Worm (Caenorhabditis elegans): ENCODE data around the gene Y38F2AL.12.
A peak's percentile ranks its signal among the peaks of the same experiment; 100 is the strongest.

Y38F2AL.12 gene

ce11 chrIV:2284462-2285047 lies 31.8 kb upstream of the Y38F2AL.12 start (continued):
- peak; percentile 50 for TF ChIP-seq mxl-3 (GFP tag; optimal IDR thresholded peaks at IDR 0.05)
- TF ChIP-seq nhr-41 (GFP tag; IDR thresholded peaks at IDR 0.05) = no peak
- TF ChIP-seq F49E8.2 (tag; optimal IDR thresholded peaks at IDR 0.05; ENCODE audit: borderline replicate concordance) = no peak
- TF ChIP-seq ama-1 (optimal IDR thresholded peaks at IDR 0.05) = no peak
- no peak for TF ChIP-seq madf-9 (GFP tag; conservative IDR thresholded peaks at IDR 0.05)
- TF ChIP-seq lin-38 (GFP tag; IDR thresholded peaks at IDR 0.05) = no peak
- 0 out of 2 replicates have a peak, but pooled peaks have one; percentile 25 for TF ChIP-seq php-3 (GFP tag; IDR thresholded peaks at IDR 0.05)
- TF ChIP-seq nhr-10 (tag; optimal IDR thresholded peaks at IDR 0.05) = no peak
- TF ChIP-seq F26F4.8 (GFP tag; conservative IDR thresholded peaks at IDR 0.05) = no peak
- no peak for TF ChIP-seq duxl-1 (tag; optimal IDR thresholded peaks at IDR 0.05; ENCODE audit: poor library complexity)
- TF ChIP-seq dmd-8 (GFP tag; IDR thresholded peaks at IDR 0.05) = no peak
- TF ChIP-seq tra-1 (GFP tag; IDR thresholded peaks at IDR 0.05) = no peak
- TF ChIP-seq mep-1 (tag; optimal IDR thresholded peaks at IDR 0.05) = no peak
- TF ChIP-seq ztf-11 (tag; optimal IDR thresholded peaks at IDR 0.05) = no peak
- no peak for TF ChIP-seq Y105C5A.15 (GFP tag; IDR thresholded peaks at IDR 0.05)
- TF ChIP-seq cey-2 (tag; optimal IDR thresholded peaks at IDR 0.05; ENCODE audit: borderline replicate concordance, insufficient read depth) = no peak
- no peak for TF ChIP-seq nhr-11 (tag; optimal IDR thresholded peaks at IDR 0.05)
- no peak for TF ChIP-seq ceh-82 (tag; optimal IDR thresholded peaks at IDR 0.05)
- no peak for TF ChIP-seq mdt-29 (GFP tag; IDR thresholded peaks at IDR 0.05)
- no peak for TF ChIP-seq hif-1 (tag; optimal IDR thresholded peaks at IDR 0.05)
- no peak for TF ChIP-seq ZK337.2 (GFP tag; IDR thresholded peaks at IDR 0.05)
- no peak for TF ChIP-seq lin-13 (GFP tag; optimal IDR thresholded peaks at IDR 0.05)
- no peak for TF ChIP-seq Y75B8A.6 (GFP tag; IDR thresholded peaks at IDR 0.05)
- TF ChIP-seq F44E2.7 (GFP tag; IDR thresholded peaks at IDR 0.05) = no peak
- peak; percentile 27 for TF ChIP-seq mes-2 (tag; optimal IDR thresholded peaks at IDR 0.05; ENCODE audit: poor library complexity, severe bottlenecking)
- no peak for TF ChIP-seq arid-1 (GFP tag; conservative IDR thresholded peaks at IDR 0.05)
- no peak for TF ChIP-seq sdz-12 (GFP tag; optimal IDR thresholded peaks at IDR 0.05)
- no peak for TF ChIP-seq spr-3 (GFP tag; optimal IDR thresholded peaks at IDR 0.05)
- TF ChIP-seq daf-8 (GFP tag; IDR thresholded peaks at IDR 0.05) = no peak
- TF ChIP-seq gei-8 (GFP tag; optimal IDR thresholded peaks at IDR 0.05) = no peak
- no peak for TF ChIP-seq aha-1 (tag)
- TF ChIP-seq fos-1 (tag; optimal IDR thresholded peaks at IDR 0.05) = no peak
- no peak for TF ChIP-seq nhr-237 (tag; optimal IDR thresholded peaks at IDR 0.05)
- no peak for TF ChIP-seq lin-15B (tag; optimal IDR thresholded peaks at IDR 0.05)
- no peak for TF ChIP-seq dpl-1 (GFP tag; optimal IDR thresholded peaks at IDR 0.05)
- TF ChIP-seq F10B5.3 (tag; optimal IDR thresholded peaks at IDR 0.05) = no peak
- TF ChIP-seq ZK546.5 (tag; optimal IDR thresholded peaks at IDR 0.05) = no peak
- peak; percentile 34; the same call in 1 of the 2 replicates for TF ChIP-seq set-16 (GFP tag; IDR thresholded peaks at IDR 0.05)
- TF ChIP-seq jun-1 (tag; optimal IDR thresholded peaks at IDR 0.05) = no peak
- no peak for TF ChIP-seq ceh-44 (GFP tag; IDR thresholded peaks at IDR 0.05)
- no peak for TF ChIP-seq D1046.2 (GFP tag; IDR thresholded peaks at IDR 0.05)
- TF ChIP-seq mxl-2 (GFP tag; conservative IDR thresholded peaks at IDR 0.05) = no peak
- TF ChIP-seq pha-4 (GFP tag; IDR thresholded peaks at IDR 0.05) = no peak
- TF ChIP-seq pha-4 (tag; optimal IDR thresholded peaks at IDR 0.05) = no peak
- TF ChIP-seq hlh-11 (tag; optimal IDR thresholded peaks at IDR 0.05) = peak; percentile 66
- no peak for TF ChIP-seq zip-11 (GFP tag; IDR thresholded peaks at IDR 0.05)
- TF ChIP-seq daf-19 (GFP tag; conservative IDR thresholded peaks at IDR 0.05) = no peak
- no peak for TF ChIP-seq ceh-32 (tag; optimal IDR thresholded peaks at IDR 0.05; ENCODE audit: poor library complexity)
- no peak for TF ChIP-seq Y5F2A.4 (GFP tag; optimal IDR thresholded peaks at IDR 0.05)
- no peak for TF ChIP-seq lin-39 (tag; optimal IDR thresholded peaks at IDR 0.05)
- TF ChIP-seq ctbp-1 (GFP tag; IDR thresholded peaks at IDR 0.05) = no peak

All from whole organism, L4 larva.